ENCODE assay signal across 2 fruit fly cellular contexts in the genomic region with DNA sequence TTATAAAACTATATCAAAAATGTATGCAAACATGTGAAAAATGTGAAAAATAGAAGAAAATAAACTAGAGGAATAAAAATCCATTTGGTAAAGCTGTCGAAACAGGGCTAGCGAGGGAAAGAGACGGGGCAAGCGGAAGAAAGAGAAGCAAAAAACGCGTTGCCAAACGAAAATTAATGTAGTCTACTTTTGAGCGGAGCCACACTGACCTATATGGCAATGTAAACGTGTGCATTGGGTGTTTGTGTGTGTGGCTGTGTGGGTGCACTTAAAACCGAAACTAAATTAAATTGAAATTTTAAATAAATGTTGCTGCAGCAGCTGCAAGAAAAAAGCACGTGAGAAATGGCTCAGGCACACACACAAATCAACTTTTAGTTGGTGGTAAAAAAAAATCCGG.
TF ChIP-seq lines count a peak whose summit lies in the region.

No protein-coding gene starts in this region.

- no peak for TF ChIP-seq CTCF in whole organism, embryonic (GFP tag; optimal IDR thresholded peaks at IDR 0.05; lab: Kevin White, UChicago)

TF ChIP-seq in whole organism, embryonic, 481 proteins besides CTCF, POLR2A, EP300 and RAD21 (continues in another document):
- TF ChIP-seq otp (GFP tag; IDR thresholded peaks at IDR 0.05; lab: Robert Waterston, UW), result no peak
- no peak for TF ChIP-seq BtbVII (GFP tag; optimal IDR thresholded peaks at IDR 0.05; lab: Kevin White, UChicago)
- 0 out of 3 replicates have a peak, but pooled peaks have one; percentile 46 for TF ChIP-seq CG6791 (GFP tag; IDR thresholded peaks at IDR 0.05; lab: Robert Waterston, UW; ENCODE audit: partially characterized antibody)
- no peak for TF ChIP-seq chn (GFP tag; optimal IDR thresholded peaks at IDR 0.05; lab: Kevin White, UChicago)
- TF ChIP-seq CG6272 (GFP tag; IDR thresholded peaks at IDR 0.05; lab: Robert Waterston, UW), result no peak
- TF ChIP-seq zf30C (GFP tag; optimal IDR thresholded peaks at IDR 0.05; lab: Kevin White, UChicago), result no peak
- TF ChIP-seq CG8290 (GFP tag; optimal IDR thresholded peaks at IDR 0.05; lab: Kevin White, UChicago), result no peak
- peak in 1 of 2 experiments; percentile 28 for TF ChIP-seq CG8290 (tag; optimal IDR thresholded peaks at IDR 0.05; lab: Kevin White, UChicago)
- no peak for TF ChIP-seq CG10462 (GFP tag; optimal IDR thresholded peaks at IDR 0.05; lab: Kevin White, UChicago)
- no peak for TF ChIP-seq CG8924 (tag; optimal IDR thresholded peaks at IDR 0.05; lab: Kevin White, UChicago)
- no peak for TF ChIP-seq Dip3 (GFP tag; optimal IDR thresholded peaks at IDR 0.05; lab: Kevin White, UChicago)
- TF ChIP-seq bowl (GFP tag; IDR thresholded peaks at IDR 0.05; lab: Robert Waterston, UW), result no peak
- peak; percentile 1 for TF ChIP-seq Med (GFP tag; lab: Kevin White, UChicago)
- no peak for TF ChIP-seq maf-S (GFP tag; optimal IDR thresholded peaks at IDR 0.05; lab: Kevin White, UChicago)
- no peak for TF ChIP-seq Nf-YC (tag; optimal IDR thresholded peaks at IDR 0.05; lab: Kevin White, UChicago)
- TF ChIP-seq gcm (GFP tag; optimal IDR thresholded peaks at IDR 0.05; lab: Kevin White, UChicago), result no peak
- no peak for TF ChIP-seq CG6765 (GFP tag; optimal IDR thresholded peaks at IDR 0.05; lab: Kevin White, UChicago)
- no peak for TF ChIP-seq Six4 (GFP tag; optimal IDR thresholded peaks at IDR 0.05; lab: Kevin White, UChicago)
- TF ChIP-seq pfk (GFP tag; optimal IDR thresholded peaks at IDR 0.05; lab: Kevin White, UChicago), result no peak
- peak; percentile 11 for TF ChIP-seq Asciz (GFP tag; optimal IDR thresholded peaks at IDR 0.05; lab: Kevin White, UChicago)
- TF ChIP-seq CG11695 (GFP tag; IDR thresholded peaks at IDR 0.05; lab: Robert Waterston, UW), result no peak
- no peak for TF ChIP-seq nom (GFP tag; optimal IDR thresholded peaks at IDR 0.05; lab: Kevin White, UChicago)
- no peak for TF ChIP-seq tin (GFP tag; optimal IDR thresholded peaks at IDR 0.05; lab: Kevin White, UChicago)
- TF ChIP-seq fd3F (GFP tag; optimal IDR thresholded peaks at IDR 0.05; lab: Kevin White, UChicago), result no peak
- no peak for TF ChIP-seq CG12769 (tag; optimal IDR thresholded peaks at IDR 0.05; lab: Kevin White, UChicago)
- no peak for TF ChIP-seq esg (GFP tag; conservative IDR thresholded peaks at IDR 0.05; lab: Robert Waterston, UW)
- TF ChIP-seq CG12659 (GFP tag; optimal IDR thresholded peaks at IDR 0.05; lab: Kevin White, UChicago), result no peak
- TF ChIP-seq cg (GFP tag; optimal IDR thresholded peaks at IDR 0.05; lab: Kevin White, UChicago), result peak; percentile 63
- TF ChIP-seq Sry-β (GFP tag; optimal IDR thresholded peaks at IDR 0.05; lab: Kevin White, UChicago), result no peak
- TF ChIP-seq B-H1 (GFP tag; IDR thresholded peaks at IDR 0.05; lab: Robert Waterston, UW), result no peak
- TF ChIP-seq CkIIα-i1 (GFP tag; IDR thresholded peaks at IDR 0.05; lab: Robert Waterston, UW), result no peak
- no peak for TF ChIP-seq br (optimal IDR thresholded peaks at IDR 0.05; lab: Kevin White, UChicago)
- 0 out of 3 replicates have a peak, but pooled peaks have one; percentile 32 for TF ChIP-seq CG2199 (GFP tag; IDR thresholded peaks at IDR 0.05; lab: Robert Waterston, UW)
- TF ChIP-seq CG4730 (GFP tag; IDR thresholded peaks at IDR 0.05; lab: Robert Waterston, UW), result no peak
- no peak for TF ChIP-seq zfh2 (GFP tag; optimal IDR thresholded peaks at IDR 0.05; lab: Kevin White, UChicago)
- no peak for TF ChIP-seq prd (optimal IDR thresholded peaks at IDR 0.05; lab: Kevin White, UChicago)
- no peak for TF ChIP-seq prd (GFP tag; IDR thresholded peaks at IDR 0.05; lab: Robert Waterston, UW)
- TF ChIP-seq sna (GFP tag; IDR thresholded peaks at IDR 0.05; lab: Robert Waterston, UW; ENCODE audit: partially characterized antibody), result no peak
- no peak for TF ChIP-seq CG31365 (tag; optimal IDR thresholded peaks at IDR 0.05; lab: Kevin White, UChicago)
- TF ChIP-seq sens (GFP tag; lab: Kevin White, UChicago), result peak; percentile 57
- no peak for TF ChIP-seq PHDP (tag; optimal IDR thresholded peaks at IDR 0.05; lab: Kevin White, UChicago)
- no peak for TF ChIP-seq lilli (GFP tag; optimal IDR thresholded peaks at IDR 0.05; lab: Kevin White, UChicago)
- no peak for TF ChIP-seq ems (GFP tag; optimal IDR thresholded peaks at IDR 0.05; lab: Kevin White, UChicago)
- TF ChIP-seq CG18011 (GFP tag; optimal IDR thresholded peaks at IDR 0.05; lab: Kevin White, UChicago), result no peak
- TF ChIP-seq CG10209 (GFP tag; optimal IDR thresholded peaks at IDR 0.05; lab: Kevin White, UChicago), result no peak
- no peak for TF ChIP-seq CG1233 (GFP tag; optimal IDR thresholded peaks at IDR 0.05; lab: Kevin White, UChicago)

TF ChIP-seq in whole organism, prepupa, 60 proteins besides CTCF, POLR2A, EP300 and RAD21:
- TF ChIP-seq svp (GFP tag; lab: Kevin White, UChicago) (peak; percentile 75), Sox14 (GFP tag; optimal IDR thresholded peaks at IDR 0.05; lab: Kevin White, UChicago) (no peak), CG6276 (GFP tag; optimal IDR thresholded peaks at IDR 0.05; lab: Kevin White, UChicago) (no peak)
TF ChIP-seq in whole organism, prepupa: peak in this region for 1.
